Fruit fly (Drosophila melanogaster): Measurements from ENCODE around the gene Ubqn.

DNA sequence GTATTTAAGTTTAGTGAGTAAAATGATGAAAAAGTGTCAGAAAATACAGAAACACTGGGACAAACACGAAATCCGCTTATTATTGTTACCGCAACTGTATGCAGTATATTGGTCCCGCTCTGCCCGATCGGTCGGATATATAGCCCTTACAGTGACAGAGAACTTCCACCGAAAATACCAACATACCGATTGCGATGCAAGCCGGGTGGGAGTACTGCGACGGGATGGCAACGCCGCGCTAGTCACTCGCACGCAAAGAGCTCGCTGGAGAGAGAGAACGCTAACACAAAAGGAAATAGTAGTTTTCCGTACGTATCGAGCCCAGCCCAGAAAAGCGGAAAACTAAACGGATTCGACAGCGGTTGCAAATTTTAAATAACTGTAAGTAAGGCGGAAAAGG is 13.2 kb downstream of the Ubqn start, which contains the start of gene Cdc42:
- no peak for TF ChIP-seq CG15710 (tag; optimal IDR thresholded peaks at IDR 0.05)
- no peak for TF ChIP-seq Ets98B (GFP tag; IDR thresholded peaks at IDR 0.05)
- TF ChIP-seq CG10348 (GFP tag; IDR thresholded peaks at IDR 0.05): no peak
- TF ChIP-seq CG34367 (tag; optimal IDR thresholded peaks at IDR 0.05): no peak
- TF ChIP-seq gl (tag; optimal IDR thresholded peaks at IDR 0.05): no peak
- TF ChIP-seq CG17806 (tag; optimal IDR thresholded peaks at IDR 0.05): no peak
- TF ChIP-seq CG12605 (GFP tag; IDR thresholded peaks at IDR 0.05): no peak
- no peak for TF ChIP-seq fd96Ca (GFP tag; IDR thresholded peaks at IDR 0.05)
- no peak for TF ChIP-seq CG8301 (tag; optimal IDR thresholded peaks at IDR 0.05)
- TF ChIP-seq CG32121 (GFP tag; IDR thresholded peaks at IDR 0.05): no peak
- no peak for TF ChIP-seq CG13204 (GFP tag; optimal IDR thresholded peaks at IDR 0.05)
- no peak for TF ChIP-seq Snoo (tag; optimal IDR thresholded peaks at IDR 0.05)
